Fruit fly (Drosophila melanogaster) whole organism, adult: ENCODE data around the gene Miga.

ENCODE experiments used
- CG11617 ChIP-seq: fragments of 200-800 bp; sonication (Bioruptor generic); optimal IDR thresholded peaks from 2 replicates; lab custom pipeline; 2017; ENCODE audit warnings: mild to moderate bottlenecking, missing biosample characterization, missing genetic modification reagents, missing genetic modification characterization
- CG12768 ChIP-seq: fragments of 200-800 bp; sonication (Bioruptor generic); optimal IDR thresholded peaks from 2 replicates; lab custom pipeline; 2017; ENCODE audit warnings: missing biosample characterization, missing genetic modification characterization, mild to moderate bottlenecking, moderate library complexity, missing genetic modification reagents
- CG14711 ChIP-seq: fragments of 200-800 bp; sonication (Bioruptor generic); optimal IDR thresholded peaks from 2 replicates; lab custom pipeline; 2018; ENCODE audit warnings: missing biosample characterization, mild to moderate bottlenecking, missing genetic modification characterization, moderate library complexity
- CG1620 ChIP-seq: fragments of 200-800 bp; sonication (Bioruptor generic); optimal IDR thresholded peaks from 2 replicates; lab custom pipeline; 2016; ENCODE audit warnings: missing biosample characterization, missing genetic modification characterization
- CG33017 ChIP-seq: fragments of 200-800 bp; sonication (Bioruptor generic); optimal IDR thresholded peaks from 2 replicates; lab custom pipeline; 2018; ENCODE audit warnings: missing biosample characterization, mild to moderate bottlenecking, missing genetic modification characterization, moderate library complexity
- CG5204 ChIP-seq: fragments of 200-800 bp; sonication (Bioruptor generic); optimal IDR thresholded peaks from 2 replicates; lab custom pipeline; 2016; ENCODE audit warnings: missing biosample characterization, missing genetic modification characterization
- CG7045 ChIP-seq: fragments of 200-800 bp; sonication (Bioruptor generic); optimal IDR thresholded peaks from 2 replicates; lab custom pipeline; 2017; ENCODE audit warnings: missing biosample characterization, mild to moderate bottlenecking, missing genetic modification characterization
- CG7101 ChIP-seq: fragments of 200-800 bp; sonication (Bioruptor generic); optimal IDR thresholded peaks from 2 replicates; lab custom pipeline; 2018; ENCODE audit warnings: missing biosample characterization, mild to moderate bottlenecking, missing genetic modification characterization, moderate library complexity
- Clk ChIP-seq: fragments of 200-800 bp; sonication (Bioruptor generic); optimal IDR thresholded peaks from 2 replicates; lab custom pipeline; 2017; ENCODE audit warnings: missing biosample characterization, missing genetic modification characterization
- Crg-1 ChIP-seq: fragments of 200-800 bp; sonication (Bioruptor generic); optimal IDR thresholded peaks from 2 replicates; lab custom pipeline; 2016; ENCODE audit warnings: missing biosample characterization, missing genetic modification characterization
- Hr96 ChIP-seq: fragments of 200-800 bp; sonication (Bioruptor generic); optimal IDR thresholded peaks from 2 replicates; lab custom pipeline; 2016; ENCODE audit warnings: missing biosample characterization, missing genetic modification characterization
- Mnt ChIP-seq: fragments of 200-800 bp; sonication (Bioruptor generic); optimal IDR thresholded peaks from 2 replicates; lab custom pipeline; 2016; ENCODE audit warnings: missing biosample characterization, mild to moderate bottlenecking, missing genetic modification characterization
- bab1 ChIP-seq: fragments of 200-800 bp; sonication (Bioruptor generic); optimal IDR thresholded peaks from 3 replicates; lab custom pipeline; 2019; ENCODE audit warnings: missing biosample characterization, mild to moderate bottlenecking, missing genetic modification characterization, moderate library complexity
- cic ChIP-seq: fragments of 200-800 bp; sonication (Bioruptor generic); optimal IDR thresholded peaks from 2 replicates; lab custom pipeline; 2017; ENCODE audit warnings: missing biosample characterization, mild to moderate bottlenecking, missing genetic modification characterization, moderate library complexity
- cnc ChIP-seq, 2 experiments: fragments of >200 bp; optimal IDR thresholded peaks; 2 replicates each; lab custom pipeline; 2017
- kay ChIP-seq: fragments of 200-800 bp; sonication (Bioruptor generic); peaks from one replicate; lab custom pipeline; 2016; ENCODE audit warnings: missing biosample characterization, missing genetic modification characterization, borderline replicate concordance
- ovo ChIP-seq: fragments of 200-800 bp; sonication (Bioruptor generic); optimal IDR thresholded peaks from 2 replicates; lab custom pipeline; 2016; ENCODE audit warnings: missing biosample characterization, missing genetic modification characterization
- pad ChIP-seq: fragments of 200-800 bp; sonication (Bioruptor generic); optimal IDR thresholded peaks from 3 replicates; lab custom pipeline; 2017; ENCODE audit warnings: missing biosample characterization, missing genetic modification characterization, mild to moderate bottlenecking, moderate library complexity, missing genetic modification reagents
- tj ChIP-seq: fragments of 200-800 bp; sonication (Bioruptor generic); optimal IDR thresholded peaks from 3 replicates; lab custom pipeline; 2017; ENCODE audit warnings: missing biosample characterization, mild to moderate bottlenecking, missing genetic modification characterization, moderate library complexity
- toe ChIP-seq: fragments of 200-800 bp; sonication (Bioruptor generic); optimal IDR thresholded peaks from 2 replicates; lab custom pipeline; 2016; ENCODE audit warnings: missing biosample characterization, missing genetic modification characterization

Gene Miga

DNA sequence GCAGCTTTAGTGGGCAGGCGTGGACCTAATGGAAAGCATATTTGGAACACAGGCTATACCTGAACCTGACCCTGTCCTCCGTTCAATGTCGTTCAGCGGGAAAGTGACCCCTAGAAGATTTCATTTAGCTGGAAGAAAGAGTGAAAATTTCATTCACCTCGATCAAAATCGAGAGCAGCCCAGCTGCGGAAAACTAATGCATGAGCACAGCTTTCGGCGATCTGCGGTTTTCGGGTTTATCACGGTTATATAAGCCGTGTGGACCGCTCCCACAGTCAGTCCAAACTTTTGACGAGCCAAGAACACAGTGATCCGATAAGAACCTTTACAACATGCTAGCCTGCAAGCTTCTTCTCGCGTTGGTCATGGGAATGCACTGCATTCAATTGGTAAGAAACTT lies 33.0 kb upstream of the Miga start, which contains the start of gene Cp7Fa:
Gene Cp7Fa (plus strand): TSS at position 301 of the 400 bp plus-strand sequence.
- TF ChIP-seq bab1 (GFP tag; lab: Kevin White, UChicago), result peak; percentile 20
- TF ChIP-seq kay (GFP tag; lab: Kevin White, UChicago), result no peak
- TF ChIP-seq CG1620 (GFP tag; lab: Kevin White, UChicago), result peak; percentile 4

DNA sequence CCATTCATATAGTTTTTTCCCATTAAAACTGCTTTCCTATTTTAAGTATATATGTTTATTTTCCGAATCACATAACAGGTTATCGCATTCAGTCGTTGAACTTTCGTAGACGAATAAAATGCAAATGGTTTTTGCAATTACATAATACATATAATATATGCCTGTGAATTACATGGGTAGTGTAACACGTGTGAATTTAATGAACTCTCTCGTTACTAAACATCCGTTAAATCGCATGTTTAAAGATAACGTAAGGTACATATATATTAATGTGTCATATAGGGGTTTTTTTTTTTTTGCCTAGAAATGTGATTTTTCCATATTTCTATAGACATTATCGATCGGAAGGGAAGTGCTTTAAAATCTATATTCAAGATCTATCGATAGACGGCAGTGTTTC lies 32.0 kb upstream of the Miga start:
- TF ChIP-seq pad (GFP tag; lab: Kevin White, UChicago) (no peak), cnc (optimal IDR thresholded peaks at IDR 0.05; lab: Kevin White, UChicago) (no peak), kay (GFP tag; lab: Kevin White, UChicago) (peak; percentile 67), CG12768 (GFP tag; lab: Kevin White, UChicago) (no peak)

DNA sequence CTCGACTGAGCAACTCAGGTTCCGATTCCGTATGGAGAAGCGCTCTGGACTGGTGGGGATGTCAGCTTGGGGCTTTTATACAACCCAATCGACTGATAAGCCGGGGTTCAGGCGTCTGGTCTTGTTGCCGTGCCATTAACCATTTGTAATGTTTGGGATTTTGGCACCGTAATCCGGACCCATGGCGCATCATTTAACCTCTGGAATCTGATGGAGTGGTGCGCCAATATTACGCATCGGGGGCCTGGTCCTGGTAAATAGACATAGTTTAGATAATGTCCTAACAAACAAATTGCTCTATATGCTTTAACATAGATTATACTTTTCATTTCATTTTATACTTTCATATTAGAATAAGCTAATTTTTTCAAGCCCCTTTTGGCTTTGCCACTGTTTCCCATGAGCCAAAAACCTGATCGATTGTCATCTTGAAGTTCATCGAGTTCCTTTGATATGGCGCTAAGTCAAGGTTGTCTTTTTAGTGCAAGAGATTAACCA lies 31.4 kb upstream of the Miga start, which contains the start of gene CG12116:
Gene CG12116 (minus strand): TSS at position 51 of the 498 bp plus-strand sequence.
- TF ChIP-seq Hr96 (GFP tag; lab: Kevin White, UChicago), result no peak
- TF ChIP-seq CG1620 (GFP tag; lab: Kevin White, UChicago), result no peak
- no peak for TF ChIP-seq Mnt
- no peak for TF ChIP-seq CG7101 (tag; lab: Kevin White, UChicago)
- no peak for TF ChIP-seq pad (GFP tag; lab: Kevin White, UChicago)
- TF ChIP-seq bab1 (GFP tag; lab: Kevin White, UChicago), result no peak
- TF ChIP-seq toe (GFP tag; lab: Kevin White, UChicago), result no peak
- TF ChIP-seq CG14711 (tag; lab: Kevin White, UChicago), result no peak
- TF ChIP-seq CG12768 (GFP tag; lab: Kevin White, UChicago), result no peak
- TF ChIP-seq CG7045 (GFP tag; lab: Kevin White, UChicago), result no peak
- no peak for TF ChIP-seq ovo (GFP tag; lab: Kevin White, UChicago)
- TF ChIP-seq CG33017 (tag; lab: Kevin White, UChicago), result no peak
- TF ChIP-seq tj (GFP tag; lab: Kevin White, UChicago), result no peak
- TF ChIP-seq cic (GFP tag; lab: Kevin White, UChicago), result no peak
- TF ChIP-seq CG5204 (GFP tag; lab: Kevin White, UChicago), result no peak
- no peak for TF ChIP-seq CG11617 (GFP tag; lab: Kevin White, UChicago)
- no peak for TF ChIP-seq kay (GFP tag; lab: Kevin White, UChicago)

DNA sequence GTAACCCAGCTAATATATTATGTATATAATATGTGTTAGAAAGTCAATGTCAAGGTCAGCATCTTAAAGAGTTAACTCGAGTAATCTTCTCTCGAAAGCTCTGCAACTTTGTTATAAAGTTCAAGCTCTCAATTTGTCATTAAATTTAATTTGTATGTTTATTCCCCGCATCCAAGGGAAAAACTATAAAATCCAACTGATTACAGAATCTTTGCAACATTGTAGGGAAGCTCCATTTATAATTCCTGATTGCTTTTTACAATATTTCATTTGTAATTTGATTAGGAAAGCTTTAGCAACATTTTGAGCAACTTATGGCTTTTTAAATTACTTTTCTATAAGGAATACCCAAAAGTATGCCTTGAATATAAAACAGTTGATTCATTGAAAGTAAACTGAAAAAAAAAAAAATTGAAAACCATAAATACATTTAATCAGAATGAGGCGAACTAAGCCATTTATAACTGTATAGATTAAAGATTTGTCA lies 29.2 kb upstream of the Miga start:
- TF ChIP-seq Clk (GFP tag; lab: Kevin White, UChicago) (no peak), Hr96 (GFP tag; lab: Kevin White, UChicago) (no peak), bab1 (GFP tag; lab: Kevin White, UChicago) (peak; percentile 32)

DNA sequence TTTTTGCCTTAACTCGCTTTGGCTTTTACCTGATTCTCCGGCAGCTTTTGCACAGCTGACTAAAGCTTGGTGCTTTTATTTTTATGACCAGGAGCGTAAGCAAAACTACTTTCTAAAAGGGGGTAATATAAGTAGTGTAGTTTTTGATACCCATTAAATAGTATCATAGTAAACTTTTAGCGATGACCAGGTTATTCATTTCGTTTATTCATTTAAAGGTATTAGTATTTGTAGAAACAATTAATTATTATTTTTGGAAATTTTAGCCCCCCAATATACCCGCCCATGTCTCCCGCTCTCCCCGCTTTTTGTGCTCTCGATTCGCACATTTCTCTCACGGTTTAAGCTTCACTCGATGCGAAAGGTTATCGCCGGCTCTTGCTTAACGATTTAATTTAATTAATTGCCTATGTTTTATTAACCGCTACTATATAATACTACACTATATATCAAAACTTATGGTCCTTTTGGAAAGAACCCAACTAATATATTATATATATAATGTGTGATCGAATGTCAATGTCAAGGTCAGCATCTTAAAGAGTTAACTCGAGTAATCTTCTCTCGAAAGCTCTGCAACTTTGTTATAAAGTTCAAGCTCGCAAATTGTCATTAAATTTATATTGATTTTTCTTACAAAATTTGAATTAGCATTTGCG lies 26.9 kb upstream of the Miga start, which contains the start of gene Sptr:
Gene Sptr (minus strand): TSS at position 61 of the 659 bp plus-strand sequence.
- TF ChIP-seq Clk (GFP tag; lab: Kevin White, UChicago) (peak; percentile 72), tj (GFP tag; lab: Kevin White, UChicago) (peak; percentile 92), Mnt (peak; percentile 92), CG12768 (GFP tag; lab: Kevin White, UChicago) (peak; percentile 92), CG7101 (tag; lab: Kevin White, UChicago) (peak; percentile 99), toe (GFP tag; lab: Kevin White, UChicago) (peak; percentile 90), CG7045 (GFP tag; lab: Kevin White, UChicago) (peak; percentile 91), Hr96 (GFP tag; lab: Kevin White, UChicago) (peak; percentile 96), ovo (GFP tag; lab: Kevin White, UChicago) (peak; percentile 99), CG33017 (tag; lab: Kevin White, UChicago) (peak; percentile 94), kay (GFP tag; lab: Kevin White, UChicago) (peak; percentile 97), Crg-1 (GFP tag; lab: Kevin White, UChicago) (peak; percentile 99), bab1 (GFP tag; lab: Kevin White, UChicago) (peak; percentile 100), CG5204 (GFP tag; lab: Kevin White, UChicago) (peak; percentile 87), CG1620 (GFP tag; lab: Kevin White, UChicago) (peak; percentile 100), pad (GFP tag; lab: Kevin White, UChicago) (peak; percentile 92), CG11617 (GFP tag; lab: Kevin White, UChicago) (peak; percentile 100), cnc (optimal IDR thresholded peaks at IDR 0.05; lab: Kevin White, UChicago) (no peak), cic (GFP tag; lab: Kevin White, UChicago) (peak; percentile 82), CG14711 (tag; lab: Kevin White, UChicago) (peak; percentile 97)

DNA sequence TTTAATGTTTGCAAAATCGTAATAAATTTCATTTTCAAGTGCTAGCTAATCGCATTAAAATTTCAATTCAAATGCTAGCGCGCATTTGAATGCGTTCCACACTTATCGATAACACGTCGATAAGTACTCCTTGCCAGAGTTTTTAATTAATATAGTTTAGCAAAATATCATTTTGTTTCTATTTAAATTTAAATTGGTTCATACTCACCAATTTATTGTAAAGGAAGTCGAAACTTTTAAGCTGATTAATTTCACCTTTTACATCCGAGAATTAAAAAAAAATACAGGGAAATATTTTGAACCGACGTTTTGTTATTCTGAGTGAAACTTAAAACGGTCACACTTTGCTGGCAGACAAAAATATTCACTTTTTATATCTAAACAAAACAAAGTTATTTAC lies 23.5 kb upstream of the Miga start, which contains the start of gene Es2:
Gene Es2 (plus strand): TSS at position 333 of the 400 bp plus-strand sequence.
- no peak for TF ChIP-seq CG11617 (GFP tag; lab: Kevin White, UChicago)
- TF ChIP-seq bab1 (GFP tag; lab: Kevin White, UChicago), result peak; percentile 67
- TF ChIP-seq pad (GFP tag; lab: Kevin White, UChicago), result no peak
